Worm (Caenorhabditis elegans) whole organism, L4 larva: Measurements from ENCODE around the gene ZK1320.9.
A peak's percentile ranks its signal among the peaks of the same experiment; 100 is the strongest.
"Not testable (repeated sequence)": the region's sequence is repeated elsewhere in the genome, so short reads cannot be mapped to it uniquely, and the experiment has no call there.

Experiments used
- F44E2.7 ChIP-seq: fragments of 200-800 bp; sonication (Bioruptor generic); IDR thresholded peaks from 2 replicates; pipeline ENCODE4 v2.1.2; 2022; ENCODE audit warnings: missing genetic modification characterization, missing compliant biosample characterization
- T20F7.1 ChIP-seq: fragments of 200-800 bp; sonication (Bioruptor generic); optimal IDR thresholded peaks from 2 replicates; lab custom pipeline; 2018; ENCODE audit warnings: mild to moderate bottlenecking, missing genetic modification characterization, missing compliant biosample characterization
- Y48G9A.11 ChIP-seq: fragments of 200-800 bp; sonication (Bioruptor generic); IDR thresholded peaks from 2 replicates; pipeline ENCODE4 v1.3.6; 2022; ENCODE audit warnings: missing genetic modification reagents, missing genetic modification characterization, missing compliant biosample characterization
- ZK546.5 ChIP-seq, 2 experiments: sonication (generic microtip); optimal IDR thresholded peaks; 2 replicates each; lab custom pipeline; 2017; ENCODE audit warnings: missing biosample characterization in 2 of 2, missing genetic modification characterization in 2 of 2
- aha-1 ChIP-seq: fragments of 150-350 bp; peaks from one replicate; lab custom pipeline; 2014; ENCODE audit warnings: missing biosample characterization, missing genetic modification characterization
- arid-1 ChIP-seq: fragments of 200-800 bp; sonication (Bioruptor generic); conservative IDR thresholded peaks from 2 replicates; pipeline ENCODE4 v1.3.6; 2022; ENCODE audit warnings: missing genetic modification reagents, missing genetic modification characterization, missing compliant biosample characterization
- ceh-20 ChIP-seq: fragments of 200-800 bp; sonication (Bioruptor generic); IDR thresholded peaks from 2 replicates; pipeline ENCODE4 v1.3.6; 2022; ENCODE audit warnings: missing genetic modification reagents, missing genetic modification characterization, missing compliant biosample characterization
- daf-16 ChIP-seq, 3 experiments: sonication (generic microtip); optimal IDR thresholded peaks; 2 replicates each; lab custom pipeline; 2016 to 2017; ENCODE audit warnings: missing genetic modification characterization in 3 of 3, missing genetic modification reagents in 3 of 3, mild to moderate bottlenecking in 2 of 3, missing compliant biosample characterization in 2 of 3, missing biosample characterization in 1 of 3, moderate library complexity in 1 of 3
- daf-19 ChIP-seq: fragments of 200-800 bp; sonication (Bioruptor generic); conservative IDR thresholded peaks from 2 replicates; pipeline ENCODE4 v1.3.6; 2022; ENCODE audit warnings: missing genetic modification characterization, missing compliant biosample characterization
- dmd-6 ChIP-seq: fragments of 200-800 bp; sonication (Bioruptor generic); IDR thresholded peaks from 2 replicates; pipeline ENCODE4 v1.3.6; 2022; ENCODE audit warnings: missing genetic modification reagents, missing genetic modification characterization, missing compliant biosample characterization
- dpl-1 ChIP-seq: fragments of 150-350 bp; optimal IDR thresholded peaks from 2 replicates; lab custom pipeline; 2014; ENCODE audit warnings: missing biosample characterization, missing genetic modification reagents, missing genetic modification characterization
- dve-1 ChIP-seq: sonication (generic microtip); optimal IDR thresholded peaks from 2 replicates; lab custom pipeline; 2017; ENCODE audit warnings: antibody characterized with exemption, mild to moderate bottlenecking, missing genetic modification characterization, missing compliant biosample characterization; ENCODE audit not compliant: insufficient read depth
- egl-43 ChIP-seq: fragments of 200-800 bp; sonication (Bioruptor generic); IDR thresholded peaks from 2 replicates; pipeline ENCODE4 v1.3.6; 2022; ENCODE audit warnings: missing genetic modification reagents, missing genetic modification characterization, missing compliant biosample characterization
- fkh-10 ChIP-seq: fragments of 150-350 bp; optimal IDR thresholded peaks from 2 replicates; lab custom pipeline; 2014; ENCODE audit warnings: missing biosample characterization, missing genetic modification reagents, missing genetic modification characterization
- hif-1 ChIP-seq, 2 experiments: sonication (generic microtip); optimal IDR thresholded peaks; 2 replicates each; lab custom pipeline; 2016 to 2017; ENCODE audit warnings: missing compliant biosample characterization in 2 of 2, missing genetic modification characterization in 2 of 2, missing genetic modification reagents in 2 of 2, missing genotype in 2 of 2, mild to moderate bottlenecking in 1 of 2
- hlh-11 ChIP-seq: fragments of 200-800 bp; sonication (Bioruptor generic); optimal IDR thresholded peaks from 2 replicates; lab custom pipeline; 2018; ENCODE audit warnings: mild to moderate bottlenecking, missing genetic modification characterization, missing compliant biosample characterization
- hlh-30 ChIP-seq: sonication (generic microtip); optimal IDR thresholded peaks from 2 replicates; lab custom pipeline; 2017; ENCODE audit warnings: antibody characterized with exemption, mild to moderate bottlenecking, missing genetic modification characterization, missing compliant biosample characterization; ENCODE audit not compliant: insufficient read depth
- hmg-1.1 ChIP-seq: fragments of 200-800 bp; sonication (Bioruptor generic); IDR thresholded peaks from 2 replicates; pipeline ENCODE4 v1.3.6; 2022; ENCODE audit warnings: missing genetic modification reagents, missing genetic modification characterization, missing compliant biosample characterization
- jun-1 ChIP-seq: fragments of 150-350 bp; optimal IDR thresholded peaks from 2 replicates; lab custom pipeline; 2014; ENCODE audit warnings: missing biosample characterization, missing genetic modification reagents, missing genetic modification characterization
- lim-7 ChIP-seq: fragments of 200-800 bp; sonication (Bioruptor generic); IDR thresholded peaks from 2 replicates; pipeline ENCODE4 v1.3.6; 2022; ENCODE audit warnings: missing genetic modification characterization, missing compliant biosample characterization
- lin-1 ChIP-seq: fragments of 200-800 bp; sonication (Bioruptor generic); IDR thresholded peaks from 2 replicates; pipeline ENCODE4 v1.3.6; 2022; ENCODE audit warnings: missing genetic modification reagents, missing genetic modification characterization, missing compliant biosample characterization
- lin-38 ChIP-seq: fragments of 200-800 bp; sonication (Bioruptor generic); IDR thresholded peaks from 2 replicates; pipeline ENCODE4 v1.3.6; 2022; ENCODE audit warnings: missing genetic modification reagents, missing genetic modification characterization, missing compliant biosample characterization
- lir-3 ChIP-seq: sonication (generic microtip); optimal IDR thresholded peaks from 2 replicates; lab custom pipeline; 2016; ENCODE audit warnings: mild to moderate bottlenecking, missing genetic modification characterization, missing compliant biosample characterization
- lsy-2 ChIP-seq, 2 experiments: fragments of 150-350 bp in 1 of 2; sonication (generic microtip) in 1 of 2; optimal IDR thresholded peaks; 2 replicates each; lab custom pipeline; 2014 to 2017; ENCODE audit warnings: missing biosample characterization in 2 of 2, missing genetic modification characterization in 2 of 2
- mdl-1 ChIP-seq, 2 experiments: fragments of 150-350 bp in 1 of 2; sonication (generic microtip) in 1 of 2; optimal IDR thresholded peaks; 2 replicates each; lab custom pipeline; 2014 to 2017; ENCODE audit warnings: missing biosample characterization in 2 of 2, missing genetic modification characterization in 2 of 2
- mep-1 ChIP-seq: fragments of 150-350 bp; sonication (generic microtip); optimal IDR thresholded peaks from 3 replicates; lab custom pipeline; 2014; ENCODE audit warnings: missing biosample characterization, missing genetic modification characterization
- nhr-10 ChIP-seq: fragments of 150-350 bp; optimal IDR thresholded peaks from 2 replicates; lab custom pipeline; 2014; ENCODE audit warnings: missing biosample characterization, missing genetic modification characterization
- nhr-11 ChIP-seq: fragments of 150-350 bp; optimal IDR thresholded peaks from 2 replicates; lab custom pipeline; 2014; ENCODE audit warnings: missing biosample characterization, missing genetic modification characterization
- nhr-28 ChIP-seq: fragments of 150-350 bp; optimal IDR thresholded peaks from 2 replicates; lab custom pipeline; 2014; ENCODE audit warnings: missing biosample characterization, missing genetic modification characterization
- nhr-76 ChIP-seq: fragments of 150-350 bp; optimal IDR thresholded peaks from 2 replicates; lab custom pipeline; 2014; ENCODE audit warnings: missing biosample characterization, missing genetic modification characterization
- nhr-77 ChIP-seq: fragments of 150-350 bp; optimal IDR thresholded peaks from 2 replicates; lab custom pipeline; 2014; ENCODE audit warnings: missing biosample characterization, missing genetic modification characterization
- pha-4 ChIP-seq, 2 experiments: fragments of 150-350 bp in 1 of 2; fragments of 200-800 bp in 1 of 2; sonication (Bioruptor generic) in 1 of 2; IDR thresholded peaks in 1 of 2; optimal IDR thresholded peaks in 1 of 2; 2 replicates each; pipeline versions ENCODE4 v1.3.6 to Lab custom; 2014 to 2022; ENCODE audit warnings: missing genetic modification characterization in 2 of 2, missing genetic modification reagents in 2 of 2, missing biosample characterization in 1 of 2, missing compliant biosample characterization in 1 of 2
- php-3 ChIP-seq: fragments of 200-800 bp; sonication (Bioruptor generic); IDR thresholded peaks from 2 replicates; pipeline ENCODE4 v1.3.6; 2022; ENCODE audit warnings: missing genetic modification reagents, missing genetic modification characterization, missing compliant biosample characterization
- set-16 ChIP-seq: fragments of 200-800 bp; sonication (Bioruptor generic); IDR thresholded peaks from 2 replicates; pipeline ENCODE4 v1.3.6; 2022; ENCODE audit warnings: missing genetic modification reagents, missing genetic modification characterization, missing compliant biosample characterization
- tra-1 ChIP-seq: fragments of 200-800 bp; sonication (Bioruptor generic); IDR thresholded peaks from 2 replicates; pipeline ENCODE4 v1.3.6; 2022; ENCODE audit warnings: missing genetic modification reagents, missing genetic modification characterization, missing compliant biosample characterization
- unc-130 ChIP-seq: sonication (generic microtip); optimal IDR thresholded peaks from 2 replicates; lab custom pipeline; 2016; ENCODE audit warnings: missing genetic modification reagents, missing genetic modification characterization, missing compliant biosample characterization
- zfp-3 ChIP-seq: fragments of 200-800 bp; sonication (Bioruptor generic); conservative IDR thresholded peaks from 2 replicates; pipeline ENCODE4 v1.3.6; 2022; ENCODE audit warnings: missing genetic modification reagents, missing genetic modification characterization, missing compliant biosample characterization
- zip-2 ChIP-seq: fragments of 150-350 bp; optimal IDR thresholded peaks from 2 replicates; lab custom pipeline; 2014; ENCODE audit warnings: missing biosample characterization, missing genetic modification characterization

ZK1320.9 gene

ce11 chrII:9686663-9687193, at the start of gene ZK1320.9:
ZK1320.9 (minus strand) TSS chrII:9686713.
- TF ChIP-seq mep-1 (tag; lab: Kevin White, UChicago) (peak; percentile 46), daf-16 (GFP tag; optimal IDR thresholded peaks at IDR 0.05; lab: Kevin White, UChicago) (no peak), daf-16 (tag; optimal IDR thresholded peaks at IDR 0.05; lab: Kevin White, UChicago) (peak; percentile 54), nhr-28 (tag; lab: Kevin White, UChicago) (peak; percentile 84), lin-38 (no peak), hif-1 (tag; optimal IDR thresholded peaks at IDR 0.05; lab: Kevin White, UChicago) (no peak), hlh-30 (tag; lab: Kevin White, UChicago) (peak; percentile 48), pha-4 (GFP tag; IDR thresholded peaks at IDR 0.05; lab: Robert Waterston, UW) (no peak), pha-4 (tag; optimal IDR thresholded peaks at IDR 0.05; lab: Kevin White, UChicago) (peak; percentile 24), nhr-77 (tag; lab: Kevin White, UChicago) (peak; percentile 67), nhr-10 (peak; percentile 9), nhr-76 (tag; lab: Kevin White, UChicago) (peak; percentile 76), dpl-1 (GFP tag; lab: Kevin White, UChicago) (peak; percentile 23), fkh-10 (GFP tag; lab: Kevin White, UChicago) (no peak), jun-1 (tag; lab: Kevin White, UChicago) (no peak), daf-19 (GFP tag; lab: Robert Waterston, UW) (no peak), nhr-11 (tag; lab: Kevin White, UChicago) (peak; percentile 75), T20F7.1 (peak; percentile 83), dmd-6 (GFP tag; lab: Robert Waterston, UW) (peak; percentile 48; the same call in 1 of the 2 replicates), mdl-1 (tag; optimal IDR thresholded peaks at IDR 0.05; lab: Kevin White, UChicago) (peak in 1 of 2 experiments; percentile 41), lsy-2 (tag; optimal IDR thresholded peaks at IDR 0.05; lab: Kevin White, UChicago) (peak in 1 of 2 experiments; percentile 1), Y48G9A.11 (GFP tag; lab: Robert Waterston, UW) (peak; percentile 52; the same call in 1 of the 2 replicates), egl-43 (no peak), dve-1 (peak; percentile 32)

ce11 chrII:9735785-9736184, 49.3 kb upstream of the ZK1320.9 start:
- TF ChIP-seq ZK546.5 (tag; optimal IDR thresholded peaks at IDR 0.05; lab: Kevin White, UChicago) (no peak), lsy-2 (tag; optimal IDR thresholded peaks at IDR 0.05; lab: Kevin White, UChicago) (peak in 1 of 2 experiments; percentile 4), lim-7 (GFP tag; lab: Robert Waterston, UW) (no peak), aha-1 (tag; lab: Kevin White, UChicago) (peak; percentile 95), F44E2.7 (GFP tag; lab: Robert Waterston, UW) (no peak), zfp-3 (GFP tag; lab: Robert Waterston, UW) (no peak), zip-2 (tag; lab: Kevin White, UChicago) (no peak), daf-16 (GFP tag; optimal IDR thresholded peaks at IDR 0.05; lab: Kevin White, UChicago) (no peak), daf-16 (tag; optimal IDR thresholded peaks at IDR 0.05; lab: Kevin White, UChicago) (no peak), unc-130 (GFP tag; lab: Kevin White, UChicago) (no peak), lir-3 (no peak)

ce11 chrII:9731810-9732209, 45.3 kb upstream of the ZK1320.9 start, which contains the start of gene mab-3:
mab-3 (plus strand) TSS chrII:9732137.
- TF ChIP-seq set-16 (GFP tag; lab: Robert Waterston, UW): peak; percentile 67
- 0 out of 2 replicates have a peak, but pooled peaks have one; percentile 13 for TF ChIP-seq ceh-20 (GFP tag; lab: Robert Waterston, UW)
- TF ChIP-seq arid-1 (GFP tag; lab: Robert Waterston, UW): 0 out of 2 replicates have a peak, but pooled peaks have one; percentile 18
- TF ChIP-seq hmg-1.1: 0 out of 2 replicates have a peak, but pooled peaks have one; percentile 41
- peak; percentile 98 for TF ChIP-seq tra-1
- TF ChIP-seq hlh-11 (tag; lab: Kevin White, UChicago): peak; percentile 51
- peak; percentile 70 for TF ChIP-seq php-3 (GFP tag; lab: Robert Waterston, UW)
- peak; percentile 59 for TF ChIP-seq dmd-6 (GFP tag; lab: Robert Waterston, UW)
- 0 out of 2 replicates have a peak, but pooled peaks have one; percentile 15 for TF ChIP-seq egl-43
- TF ChIP-seq pha-4 (GFP tag; IDR thresholded peaks at IDR 0.05; lab: Robert Waterston, UW): peak; percentile 17; the same call in 1 of the 2 replicates
- TF ChIP-seq pha-4 (tag; optimal IDR thresholded peaks at IDR 0.05; lab: Kevin White, UChicago): not testable (repeated sequence)
- 0 out of 2 replicates have a peak, but pooled peaks have one; percentile 46 for TF ChIP-seq lin-1 (GFP tag; lab: Robert Waterston, UW)
